Worm (Caenorhabditis elegans) whole organism, midembryonic: ENCODE data around the gene srr-8.

Source experiments
- T22C8.4 ChIP-seq: fragments of 200-800 bp; sonication (Bioruptor generic); IDR thresholded peaks from 2 replicates; pipeline ENCODE4 v1.3.6; 2022; ENCODE audit warnings: missing genetic modification characterization, missing compliant biosample characterization
- cog-1 ChIP-seq: sonication (generic microtip); optimal IDR thresholded peaks from 2 replicates; lab custom pipeline; 2016; ENCODE audit warnings: missing genetic modification characterization, missing compliant biosample characterization
- flt-1 ChIP-seq: fragments of 200-800 bp; sonication (Bioruptor generic); IDR thresholded peaks from 2 replicates; pipeline ENCODE4 v1.3.6; 2022; ENCODE audit warnings: missing genetic modification characterization, missing compliant biosample characterization
- klf-2 ChIP-seq: fragments of 200-800 bp; sonication (Bioruptor generic); conservative IDR thresholded peaks from 2 replicates; pipeline ENCODE4 v1.3.6; 2022; ENCODE audit warnings: missing genetic modification reagents, missing genetic modification characterization, missing compliant biosample characterization
- med-1 ChIP-seq: sonication (generic microtip); optimal IDR thresholded peaks from 2 replicates; lab custom pipeline; 2017; ENCODE audit warnings: missing genetic modification characterization, mild to moderate bottlenecking, missing compliant biosample characterization, antibody characterized with exemption, missing genetic modification reagents; ENCODE audit not compliant: insufficient read depth
- ref-1 ChIP-seq: fragments of 200-800 bp; sonication (Bioruptor generic); conservative IDR thresholded peaks from 2 replicates; pipeline ENCODE4 v1.3.6; 2022; ENCODE audit warnings: missing genetic modification reagents, missing genetic modification characterization, missing compliant biosample characterization
- tab-1 ChIP-seq: fragments of 200-800 bp; sonication (Bioruptor generic); IDR thresholded peaks from 2 replicates; pipeline ENCODE4 v1.3.6; 2022; ENCODE audit warnings: missing genetic modification characterization, missing compliant biosample characterization
- ztf-23 ChIP-seq: fragments of 200-800 bp; sonication (Bioruptor generic); IDR thresholded peaks from 2 replicates; pipeline ENCODE4 v1.3.6; 2022; ENCODE audit warnings: missing genetic modification reagents, missing genetic modification characterization, missing compliant biosample characterization
- ztf-29 ChIP-seq: fragments of 200-800 bp; sonication (Bioruptor generic); IDR thresholded peaks from 2 replicates; pipeline ENCODE4 v1.3.6; 2022; ENCODE audit warnings: missing genetic modification reagents, missing genetic modification characterization, missing compliant biosample characterization

ce11 chrV:5046103-5046502 lies 44.6 kb downstream of the srr-8 start, which contains the start of gene exc-14:
- TF ChIP-seq flt-1 (no peak), ztf-29 (GFP tag; lab: Robert Waterston, UW) (no peak), cog-1 (tag; lab: Kevin White, UChicago) (no peak), ztf-23 (GFP tag; lab: Robert Waterston, UW) (no peak), tab-1 (no peak), ref-1 (GFP tag; lab: Robert Waterston, UW) (no peak), med-1 (GFP tag; lab: Kevin White, UChicago) (no peak), klf-2 (GFP tag; lab: Robert Waterston, UW) (no peak), T22C8.4 (GFP tag; lab: Robert Waterston, UW) (no peak)
